Worm (Caenorhabditis elegans) whole organism, L1 larva: ENCODE measurements around the gene twk-24.

Experiments used
- aha-1 ChIP-seq: fragments of 150-350 bp; optimal IDR thresholded peaks from 2 replicates; lab custom pipeline; 2014; ENCODE audit warnings: missing biosample characterization, missing genetic modification characterization
- dpl-1 ChIP-seq, 3 experiments: fragments of 150-350 bp in 2 of 3; sonication (generic microtip) in 1 of 3; optimal IDR thresholded peaks; 2 replicates each; lab custom pipeline; 2014 to 2017; ENCODE audit warnings: missing biosample characterization in 3 of 3, missing genetic modification characterization in 3 of 3, missing genetic modification reagents in 3 of 3
- elt-2 ChIP-seq: sonication (generic microtip); optimal IDR thresholded peaks from 2 replicates; lab custom pipeline; 2016; ENCODE audit warnings: missing genetic modification characterization, mild to moderate bottlenecking, inconsistent platforms, missing compliant biosample characterization, missing genetic modification reagents
- hlh-17 ChIP-seq: fragments of 200-800 bp; sonication (Bioruptor generic); optimal IDR thresholded peaks from 2 replicates; lab custom pipeline; 2018; ENCODE audit warnings: missing genetic modification characterization, mild to moderate bottlenecking, missing compliant biosample characterization, moderate library complexity, borderline replicate concordance
- lin-39 ChIP-seq: fragments of 150-350 bp; optimal IDR thresholded peaks from 2 replicates; lab custom pipeline; 2014; ENCODE audit warnings: missing biosample characterization, missing genetic modification reagents, missing genetic modification characterization
- nhr-76 ChIP-seq: sonication (generic microtip); optimal IDR thresholded peaks from 2 replicates; lab custom pipeline; 2017; ENCODE audit warnings: missing biosample characterization, missing genetic modification characterization
- rnt-1 ChIP-seq: sonication (generic microtip); optimal IDR thresholded peaks from 2 replicates; lab custom pipeline; 2016; ENCODE audit warnings: mild to moderate bottlenecking, missing genetic modification characterization, moderate library complexity, missing compliant biosample characterization
- snpc-4 ChIP-seq: fragments of 150-350 bp; optimal IDR thresholded peaks from 2 replicates; lab custom pipeline; 2014; ENCODE audit warnings: missing biosample characterization, missing genetic modification characterization
- swsn-7 ChIP-seq: sonication (generic microtip); optimal IDR thresholded peaks from 2 replicates; lab custom pipeline; 2016; ENCODE audit warnings: missing genetic modification characterization, missing compliant biosample characterization
- unc-62 ChIP-seq: fragments of 150-350 bp; optimal IDR thresholded peaks from 2 replicates; lab custom pipeline; 2014; ENCODE audit warnings: missing biosample characterization, missing genetic modification reagents, missing genetic modification characterization

- TF ChIP-seq hlh-17 (no peak), dpl-1 (GFP tag; optimal IDR thresholded peaks at IDR 0.05; lab: Kevin White, UChicago) (no peak), unc-62 (GFP tag; lab: Kevin White, UChicago) (no peak), lin-39 (tag; lab: Kevin White, UChicago) (no peak), nhr-76 (tag; lab: Kevin White, UChicago) (no peak), elt-2 (tag; lab: Kevin White, UChicago) (no peak), swsn-7 (tag; lab: Kevin White, UChicago) (no peak), rnt-1 (tag; lab: Kevin White, UChicago) (no peak), snpc-4 (no peak), aha-1 (tag; lab: Kevin White, UChicago) (no peak)
Measured at ce11 chrV:12251041-12251440, 18.1 kb downstream of the twk-24 start, which contains the start of gene T04H1.5.
